Fruit fly (Drosophila melanogaster): Measurements from ENCODE around the gene CG45307.

Gene CG45307

dm6 chr2L:8746350-8746759 is 5.6 kb downstream of the CG45307 start:
- TF ChIP-seq ttk (optimal IDR thresholded peaks at IDR 0.05) = no peak
- no peak for TF ChIP-seq insv (optimal IDR thresholded peaks at IDR 0.05)
- no peak for TF ChIP-seq psq (optimal IDR thresholded peaks at IDR 0.05)
- no peak for TF ChIP-seq Sin3A (optimal IDR thresholded peaks at IDR 0.05)
- TF ChIP-seq Myc (optimal IDR thresholded peaks at IDR 0.05) = no peak
- no peak for TF ChIP-seq h (optimal IDR thresholded peaks at IDR 0.05)

dm6 chr2L:8743082-8743481 is 8.8 kb downstream of the CG45307 start:
- TF ChIP-seq Myc (optimal IDR thresholded peaks at IDR 0.05) = no peak
- TF ChIP-seq insv (optimal IDR thresholded peaks at IDR 0.05) = no peak
- no peak for TF ChIP-seq Sin3A (optimal IDR thresholded peaks at IDR 0.05)
- TF ChIP-seq h (optimal IDR thresholded peaks at IDR 0.05) = no peak
- no peak for TF ChIP-seq psq (optimal IDR thresholded peaks at IDR 0.05)

dm6 chr2L:8740757-8741278 is 11.1 kb downstream of the CG45307 start:
- TF ChIP-seq h (optimal IDR thresholded peaks at IDR 0.05) (no peak), insv (optimal IDR thresholded peaks at IDR 0.05) (no peak), Sin3A (optimal IDR thresholded peaks at IDR 0.05) (no peak), ttk (optimal IDR thresholded peaks at IDR 0.05) (no peak), Myc (optimal IDR thresholded peaks at IDR 0.05) (no peak), psq (optimal IDR thresholded peaks at IDR 0.05) (no peak)

- TF ChIP-seq insv (optimal IDR thresholded peaks at IDR 0.05) = no peak
- no peak for TF ChIP-seq Myc (optimal IDR thresholded peaks at IDR 0.05)
- no peak for TF ChIP-seq ttk (optimal IDR thresholded peaks at IDR 0.05)
- TF ChIP-seq Sin3A (optimal IDR thresholded peaks at IDR 0.05) = no peak
- no peak for TF ChIP-seq psq (optimal IDR thresholded peaks at IDR 0.05)
- no peak for TF ChIP-seq h (optimal IDR thresholded peaks at IDR 0.05)
Measured at dm6 chr2L:8739984-8740756, 11.8 kb downstream of the CG45307 start, which contains the start of gene raw. Gene raw (minus strand): TSS chr2L:8740660.

dm6 chr2L:8738253-8738665 is 13.7 kb downstream of the CG45307 start:
- TF ChIP-seq Sin3A (optimal IDR thresholded peaks at IDR 0.05) (no peak), psq (optimal IDR thresholded peaks at IDR 0.05) (no peak), Myc (optimal IDR thresholded peaks at IDR 0.05) (no peak), h (optimal IDR thresholded peaks at IDR 0.05) (no peak), ttk (optimal IDR thresholded peaks at IDR 0.05) (no peak), insv (optimal IDR thresholded peaks at IDR 0.05) (no peak)

- no peak for TF ChIP-seq Sin3A (optimal IDR thresholded peaks at IDR 0.05)
- TF ChIP-seq h (optimal IDR thresholded peaks at IDR 0.05) = no peak
- TF ChIP-seq ttk (optimal IDR thresholded peaks at IDR 0.05) = no peak
- TF ChIP-seq Myc (optimal IDR thresholded peaks at IDR 0.05) = no peak
- no peak for TF ChIP-seq insv (optimal IDR thresholded peaks at IDR 0.05)
- no peak for TF ChIP-seq psq (optimal IDR thresholded peaks at IDR 0.05)
Measured at dm6 chr2L:8736383-8736782, 15.5 kb downstream of the CG45307 start.

dm6 chr2L:8735572-8735996 is 16.3 kb downstream of the CG45307 start:
- TF ChIP-seq ttk (optimal IDR thresholded peaks at IDR 0.05) (no peak), Myc (optimal IDR thresholded peaks at IDR 0.05) (no peak), h (optimal IDR thresholded peaks at IDR 0.05) (no peak), psq (optimal IDR thresholded peaks at IDR 0.05) (no peak)

- TF ChIP-seq Sin3A (optimal IDR thresholded peaks at IDR 0.05) = no peak
- TF ChIP-seq Myc (optimal IDR thresholded peaks at IDR 0.05) = no peak
- TF ChIP-seq h (optimal IDR thresholded peaks at IDR 0.05) = no peak
- no peak for TF ChIP-seq psq (optimal IDR thresholded peaks at IDR 0.05)
- TF ChIP-seq ttk (optimal IDR thresholded peaks at IDR 0.05) = no peak
- TF ChIP-seq insv (optimal IDR thresholded peaks at IDR 0.05) = no peak
Measured at dm6 chr2L:8734998-8735397, 16.9 kb downstream of the CG45307 start.

- TF ChIP-seq h (optimal IDR thresholded peaks at IDR 0.05) (no peak), ttk (optimal IDR thresholded peaks at IDR 0.05) (no peak), psq (optimal IDR thresholded peaks at IDR 0.05) (no peak), insv (optimal IDR thresholded peaks at IDR 0.05) (no peak), Sin3A (optimal IDR thresholded peaks at IDR 0.05) (no peak), Myc (optimal IDR thresholded peaks at IDR 0.05) (no peak)
Measured at dm6 chr2L:8734304-8734703, 17.6 kb downstream of the CG45307 start.

- TF ChIP-seq psq (optimal IDR thresholded peaks at IDR 0.05) = no peak
- TF ChIP-seq insv (optimal IDR thresholded peaks at IDR 0.05) = no peak
- TF ChIP-seq Myc (optimal IDR thresholded peaks at IDR 0.05) = no peak
- TF ChIP-seq ttk (optimal IDR thresholded peaks at IDR 0.05) = no peak
- no peak for TF ChIP-seq Sin3A (optimal IDR thresholded peaks at IDR 0.05)
- no peak for TF ChIP-seq h (optimal IDR thresholded peaks at IDR 0.05)
Measured at dm6 chr2L:8732702-8733101, 19.2 kb downstream of the CG45307 start.

dm6 chr2L:8721028-8721427 is 30.9 kb downstream of the CG45307 start:
- TF ChIP-seq insv (optimal IDR thresholded peaks at IDR 0.05) = no peak
- no peak for TF ChIP-seq Myc (optimal IDR thresholded peaks at IDR 0.05)
- TF ChIP-seq h (optimal IDR thresholded peaks at IDR 0.05) = no peak
- no peak for TF ChIP-seq ttk (optimal IDR thresholded peaks at IDR 0.05)
- TF ChIP-seq psq (optimal IDR thresholded peaks at IDR 0.05) = no peak
- TF ChIP-seq Sin3A (optimal IDR thresholded peaks at IDR 0.05) = no peak

dm6 chr2L:8719757-8720156 is 32.2 kb downstream of the CG45307 start:
- no peak for TF ChIP-seq psq (optimal IDR thresholded peaks at IDR 0.05)
- TF ChIP-seq insv (optimal IDR thresholded peaks at IDR 0.05) = no peak
- no peak for TF ChIP-seq ttk (optimal IDR thresholded peaks at IDR 0.05)
- no peak for TF ChIP-seq Myc (optimal IDR thresholded peaks at IDR 0.05)
- TF ChIP-seq Sin3A (optimal IDR thresholded peaks at IDR 0.05) = no peak

Data from Kc167 (cell line).